Worm (Caenorhabditis elegans) whole organism, early embryonic: ENCODE results near the gene F59A7.2.

ENCODE experiments used
- B0310.2 ChIP-seq: sonication (generic microtip); optimal IDR thresholded peaks from 2 replicates; lab custom pipeline; 2016; ENCODE audit warnings: mild to moderate bottlenecking, missing genetic modification characterization, missing compliant biosample characterization
- ama-1 ChIP-seq: fragments of 150-350 bp; optimal IDR thresholded peaks from 2 replicates; lab custom pipeline; 2014
- ceh-36 ChIP-seq: sonication (generic microtip); optimal IDR thresholded peaks from 2 replicates; lab custom pipeline; 2016; ENCODE audit warnings: missing genetic modification characterization, inconsistent platforms, missing compliant biosample characterization
- flt-1 ChIP-seq: fragments of 200-800 bp; sonication (Bioruptor generic); IDR thresholded peaks from 2 replicates; pipeline ENCODE4 v1.3.6; 2022; ENCODE audit warnings: missing genetic modification characterization, missing compliant biosample characterization
- hmbx-1 ChIP-seq: sonication (generic microtip); optimal IDR thresholded peaks from 2 replicates; lab custom pipeline; 2016; ENCODE audit warnings: mild to moderate bottlenecking, missing genetic modification characterization, missing compliant biosample characterization
- hmg-4 ChIP-seq: fragments of 200-800 bp; sonication (Bioruptor generic); optimal IDR thresholded peaks from 2 replicates; lab custom pipeline; 2018; ENCODE audit warnings: mild to moderate bottlenecking, missing genetic modification characterization, missing compliant biosample characterization
- pes-1 ChIP-seq: fragments of 200-800 bp; sonication (Bioruptor generic); IDR thresholded peaks from 2 replicates; pipeline ENCODE4 v1.3.6; 2022; ENCODE audit warnings: missing genetic modification reagents, missing genetic modification characterization, missing compliant biosample characterization
- scrt-1 ChIP-seq: fragments of 200-800 bp; sonication (Bioruptor generic); IDR thresholded peaks from 2 replicates; pipeline ENCODE4 v1.3.6; 2022; ENCODE audit warnings: missing genetic modification characterization, missing compliant biosample characterization
- sea-1 ChIP-seq: fragments of 200-800 bp; sonication (Bioruptor generic); conservative IDR thresholded peaks from 2 replicates; pipeline ENCODE4 v1.3.6; 2022; ENCODE audit warnings: missing genetic modification characterization, missing compliant biosample characterization

DNA sequence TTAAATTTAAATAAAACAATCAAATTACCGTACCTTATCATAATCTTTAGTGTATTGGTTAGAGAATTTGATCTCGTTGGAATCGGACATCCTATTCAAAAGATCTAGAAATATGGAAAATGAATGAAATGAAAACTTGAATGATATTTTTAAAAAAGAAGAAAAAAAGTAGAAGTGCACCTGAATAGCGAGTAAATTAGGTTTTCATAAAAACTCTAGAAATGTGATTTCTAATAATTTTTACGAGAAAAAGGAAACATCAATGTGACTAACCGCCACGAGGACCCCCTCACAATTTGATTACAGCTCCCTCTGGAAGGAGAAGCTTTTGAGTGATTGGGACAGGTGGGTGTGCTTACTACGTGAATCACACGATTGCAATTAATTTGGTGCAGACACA, 29.6 kb upstream of the F59A7.2 start, which contains the start of gene Y40B10A.5:
- TF ChIP-seq flt-1 (GFP tag; lab: Robert Waterston, UW) (no peak), B0310.2 (tag; lab: Kevin White, UChicago) (no peak), scrt-1 (GFP tag; lab: Robert Waterston, UW) (no peak), ama-1 (lab: Kevin White, UChicago) (no peak), ceh-36 (tag; lab: Kevin White, UChicago) (no peak), sea-1 (no peak), hmg-4 (GFP tag; lab: Kevin White, UChicago) (no peak), pes-1 (GFP tag; lab: Robert Waterston, UW) (no peak), hmbx-1 (tag; lab: Kevin White, UChicago) (no peak)
